Fruit fly (Drosophila melanogaster): ENCODE results near the gene CG3223.

Gene CG3223

DNA sequence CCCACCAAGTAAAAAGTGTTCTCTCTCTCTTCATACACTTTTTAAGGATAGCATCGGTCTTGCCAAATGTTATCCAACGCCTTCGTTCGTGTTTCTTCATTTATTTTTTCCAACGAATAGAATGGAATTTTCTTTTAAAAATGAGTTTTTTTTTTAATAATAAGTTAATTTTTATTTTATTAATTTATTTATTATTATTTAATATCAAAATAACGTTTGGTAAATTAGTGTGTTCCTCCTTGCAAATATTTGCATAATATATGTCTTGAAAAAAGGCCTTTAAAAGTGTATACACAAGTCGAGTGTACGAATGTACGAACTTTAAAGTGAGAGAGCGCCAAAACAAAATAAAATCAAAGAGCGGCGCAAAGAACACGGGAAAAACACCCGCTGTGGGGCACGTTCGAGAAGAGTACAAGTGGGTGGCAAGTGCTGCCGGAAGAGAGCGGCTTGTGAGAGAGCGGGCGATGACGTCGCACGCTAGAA is 18.0 kb downstream of the CG3223 start (continued):
- TF ChIP-seq Fer3 (tag; optimal IDR thresholded peaks at IDR 0.05) (peak; percentile 81), vnd (GFP tag; IDR thresholded peaks at IDR 0.05; ENCODE audit: partially characterized antibody) (no peak), BEAF-32 (GFP tag; optimal IDR thresholded peaks at IDR 0.05) (no peak), D19B (GFP tag; optimal IDR thresholded peaks at IDR 0.05) (peak; percentile 19), mld (GFP tag; IDR thresholded peaks at IDR 0.05; ENCODE audit: partially characterized antibody) (no peak), CG9817 (tag; optimal IDR thresholded peaks at IDR 0.05) (peak; percentile 80), CG34224 (GFP tag; IDR thresholded peaks at IDR 0.05; ENCODE audit: partially characterized antibody) (no peak; the same call in 2 of the 3 replicates), CG12236 (GFP tag; optimal IDR thresholded peaks at IDR 0.05) (no peak), CG10654 (GFP tag; optimal IDR thresholded peaks at IDR 0.05) (peak; percentile 25), BtbVII (GFP tag; optimal IDR thresholded peaks at IDR 0.05) (peak; percentile 81), Kr (GFP tag; optimal IDR thresholded peaks at IDR 0.05) (no peak), CG12219 (GFP tag; optimal IDR thresholded peaks at IDR 0.05) (peak; percentile 62), CG31388 (GFP tag; optimal IDR thresholded peaks at IDR 0.05) (no peak), CG8944 (GFP tag; optimal IDR thresholded peaks at IDR 0.05) (no peak), Spps (tag; optimal IDR thresholded peaks at IDR 0.05) (peak; percentile 50), Ada2b (GFP tag; IDR thresholded peaks at IDR 0.05) (peak; percentile 28; the same call in 1 of the 2 replicates), jumu (GFP tag; optimal IDR thresholded peaks at IDR 0.05) (no peak), CG6683 (GFP tag; optimal IDR thresholded peaks at IDR 0.05) (peak; percentile 75), Ptx1 (GFP tag; IDR thresholded peaks at IDR 0.05) (peak; percentile 86), H15 (GFP tag; IDR thresholded peaks at IDR 0.05) (0 out of 3 replicates have a peak, but pooled peaks have one; percentile 48), CG5245 (GFP tag; optimal IDR thresholded peaks at IDR 0.05) (peak; percentile 52), HmgD (GFP tag; optimal IDR thresholded peaks at IDR 0.05) (no peak), Mrtf (GFP tag; IDR thresholded peaks at IDR 0.05) (0 out of 3 replicates have a peak, but pooled peaks have one; percentile 54), Mes4 (GFP tag; optimal IDR thresholded peaks at IDR 0.05) (no peak), CG1792 (GFP tag; optimal IDR thresholded peaks at IDR 0.05) (no peak), twi (tag; optimal IDR thresholded peaks at IDR 0.05) (no peak), Opbp (GFP tag; IDR thresholded peaks at IDR 0.05; ENCODE audit: partially characterized antibody) (no peak), Ravus (GFP tag; IDR thresholded peaks at IDR 0.05) (no peak; the same call in 1 of the 2 replicates), Oli (tag; optimal IDR thresholded peaks at IDR 0.05) (peak; percentile 92), Asciz (GFP tag; optimal IDR thresholded peaks at IDR 0.05) (peak; percentile 89), fd102C (GFP tag; optimal IDR thresholded peaks at IDR 0.05) (no peak), zfh2 (GFP tag; optimal IDR thresholded peaks at IDR 0.05) (peak; percentile 30), jing (GFP tag; optimal IDR thresholded peaks at IDR 0.05) (peak; percentile 5), tio (GFP tag; optimal IDR thresholded peaks at IDR 0.05) (peak; percentile 81), chn (GFP tag; optimal IDR thresholded peaks at IDR 0.05) (peak; percentile 31), inv (GFP tag; IDR thresholded peaks at IDR 0.05; ENCODE audit: partially characterized antibody) (no peak), crc (GFP tag; optimal IDR thresholded peaks at IDR 0.05) (no peak), rib (GFP tag; IDR thresholded peaks at IDR 0.05) (no peak), dysf (GFP tag; IDR thresholded peaks at IDR 0.05) (peak; percentile 85), Hey (tag; optimal IDR thresholded peaks at IDR 0.05) (no peak), repo (GFP tag; optimal IDR thresholded peaks at IDR 0.05) (no peak), CG42726 (GFP tag; IDR thresholded peaks at IDR 0.05; ENCODE audit: partially characterized antibody) (no peak), unc-4 (GFP tag; IDR thresholded peaks at IDR 0.05; ENCODE audit: partially characterized antibody) (no peak), CG33557 (GFP tag; optimal IDR thresholded peaks at IDR 0.05) (peak; percentile 76), CG13624 (GFP tag; optimal IDR thresholded peaks at IDR 0.05) (no peak), CG14050 (GFP tag; IDR thresholded peaks at IDR 0.05) (peak; percentile 53; the same call in 1 of the 3 replicates), Bgb (GFP tag; IDR thresholded peaks at IDR 0.05; ENCODE audit: partially characterized antibody) (no peak), her (GFP tag; optimal IDR thresholded peaks at IDR 0.05) (no peak), Chrac-16 (GFP tag; optimal IDR thresholded peaks at IDR 0.05) (peak; percentile 78), CG14014 (GFP tag; IDR thresholded peaks at IDR 0.05) (peak; percentile 79)
